Worm (Caenorhabditis elegans) whole organism, L4/young adult: ENCODE results near the gene hpo-40.

ENCODE experiments used
- dao-5 ChIP-seq: sonication (generic microtip); optimal IDR thresholded peaks from 2 replicates; lab custom pipeline; 2016; ENCODE audit warnings: missing genotype, missing genetic modification characterization, moderate library complexity, missing compliant biosample characterization
- him-1 ChIP-seq: sonication (generic microtip); optimal IDR thresholded peaks from 2 replicates; lab custom pipeline; 2016; ENCODE audit warnings: missing genotype, missing genetic modification reagents, missing genetic modification characterization, missing compliant biosample characterization

- TF ChIP-seq dao-5 (tag; lab: Kevin White, UChicago) (no peak), him-1 (tag; lab: Kevin White, UChicago) (no peak)
Measured at ce11 chrV:10182984-10183383, 29.7 kb upstream of the hpo-40 start, which contains the start of gene ZK856.4.
